Fruit fly (Drosophila melanogaster) whole organism, pupa: ENCODE data around the gene nero.

Source experiments
- CG12605 ChIP-seq: fragments of 200-800 bp; sonication (Bioruptor generic); IDR thresholded peaks from 2 replicates; pipeline ENCODE4 v1.3.6; 2022; ENCODE audit warnings: missing biosample characterization, missing genetic modification characterization
- CG17806 ChIP-seq: fragments of 200-800 bp; sonication (Bioruptor generic); optimal IDR thresholded peaks from 2 replicates; lab custom pipeline; 2018; ENCODE audit warnings: missing biosample characterization, mild to moderate bottlenecking, missing genetic modification characterization, moderate library complexity
- CG34367 ChIP-seq: fragments of 200-800 bp; sonication (Bioruptor generic); optimal IDR thresholded peaks from 2 replicates; lab custom pipeline; 2018; ENCODE audit warnings: missing biosample characterization, mild to moderate bottlenecking, missing genetic modification characterization
- CG4496 ChIP-seq: fragments of 200-800 bp; sonication (Bioruptor generic); IDR thresholded peaks from 3 replicates; pipeline ENCODE4 v1.3.6; 2022; ENCODE audit warnings: missing biosample characterization, missing genetic modification characterization
- CG8159 ChIP-seq: fragments of 200-800 bp; sonication (Bioruptor generic); optimal IDR thresholded peaks from 3 replicates; lab custom pipeline; 2018; ENCODE audit warnings: missing biosample characterization, mild to moderate bottlenecking, missing genetic modification characterization, moderate library complexity
- CG8301 ChIP-seq: fragments of 200-800 bp; sonication (Bioruptor generic); optimal IDR thresholded peaks from 2 replicates; lab custom pipeline; 2018; ENCODE audit warnings: missing biosample characterization, mild to moderate bottlenecking, missing genetic modification characterization
- D1 ChIP-seq: fragments of 200-800 bp; sonication (Bioruptor generic); optimal IDR thresholded peaks from 2 replicates; lab custom pipeline; 2018; ENCODE audit warnings: missing biosample characterization, mild to moderate bottlenecking, missing genetic modification characterization, moderate library complexity
- EcR ChIP-seq: fragments of 200-800 bp; sonication (Bioruptor generic); optimal IDR thresholded peaks from 3 replicates; lab custom pipeline; 2019; ENCODE audit warnings: missing biosample characterization, missing genetic modification characterization, mild to moderate bottlenecking, moderate library complexity, missing genetic modification reagents
- Ets98B ChIP-seq: fragments of 200-800 bp; sonication (Bioruptor generic); IDR thresholded peaks from 2 replicates; pipeline ENCODE4 v1.3.6; 2022; ENCODE audit warnings: missing biosample characterization, missing genetic modification characterization
- fd96Ca ChIP-seq: fragments of 200-800 bp; sonication (Bioruptor generic); IDR thresholded peaks from 3 replicates; pipeline ENCODE4 v1.3.6; 2022; ENCODE audit warnings: missing biosample characterization, missing genetic modification characterization
- gl ChIP-seq: fragments of 200-800 bp; sonication (Bioruptor generic); optimal IDR thresholded peaks from 2 replicates; lab custom pipeline; 2018; ENCODE audit warnings: missing biosample characterization, mild to moderate bottlenecking, missing genetic modification characterization

DNA sequence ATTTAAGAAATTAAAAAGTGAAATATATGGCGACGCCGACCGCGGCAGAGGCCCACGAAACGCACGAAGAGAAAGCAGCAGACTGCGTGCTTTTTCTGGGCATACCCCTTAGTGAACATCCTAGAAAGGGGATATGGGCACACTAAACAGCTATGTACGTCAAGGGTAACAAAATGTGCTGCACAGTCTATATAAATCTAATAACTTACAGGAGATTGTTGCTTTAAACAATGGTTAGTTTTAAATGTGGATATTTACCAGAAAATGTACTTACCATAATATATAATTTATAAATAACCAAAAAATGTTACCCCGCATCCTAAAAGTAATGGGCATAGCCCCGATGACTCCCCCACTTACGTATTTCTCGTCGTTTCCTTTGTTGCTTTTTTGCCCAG is 29.2 kb downstream of the nero start:
- TF ChIP-seq CG8159 (tag; lab: Kevin White, UChicago) = no peak
- TF ChIP-seq D1 (tag; lab: Kevin White, UChicago) = no peak
- no peak for TF ChIP-seq EcR
- peak; percentile 39 for TF ChIP-seq CG17806 (tag; lab: Kevin White, UChicago)
- no peak for TF ChIP-seq gl (tag; lab: Kevin White, UChicago)
- no peak for TF ChIP-seq Ets98B
- TF ChIP-seq CG34367 (tag; lab: Kevin White, UChicago) = no peak
- peak; percentile 14 for TF ChIP-seq CG8301 (tag; lab: Kevin White, UChicago)
- no peak for TF ChIP-seq CG12605 (GFP tag; lab: Robert Waterston, UW)
- peak; percentile 32; the same call in 1 of the 3 replicates for TF ChIP-seq fd96Ca
- TF ChIP-seq CG4496 (GFP tag; lab: Robert Waterston, UW) = no peak; the same call in 2 of the 3 replicates
